Worm (Caenorhabditis elegans) whole organism, young adult: ENCODE data around the gene F59G1.4.

Experiments used
- B0035.1 ChIP-seq: sonication (generic microtip); optimal IDR thresholded peaks from 2 replicates; lab custom pipeline; 2016; ENCODE audit warnings: missing genetic modification characterization, mild to moderate bottlenecking, missing compliant biosample characterization, missing genotype, missing genetic modification reagents
- C06A6.2 ChIP-seq: fragments of 200-800 bp; sonication (Bioruptor generic); conservative IDR thresholded peaks from 2 replicates; pipeline ENCODE4 v1.3.6; 2022; ENCODE audit warnings: missing genetic modification characterization, missing compliant biosample characterization
- F37B4.10 ChIP-seq: fragments of 200-800 bp; sonication (Bioruptor generic); IDR thresholded peaks from 2 replicates; pipeline ENCODE4 v1.3.6; 2022; ENCODE audit warnings: missing genetic modification characterization, missing compliant biosample characterization
- F49E8.2 ChIP-seq: sonication (generic microtip); optimal IDR thresholded peaks from 3 replicates; lab custom pipeline; 2017; ENCODE audit warnings: missing genetic modification characterization, mild to moderate bottlenecking, missing compliant biosample characterization, antibody characterized with exemption, moderate library complexity; ENCODE audit not compliant: insufficient read depth
- F52B5.7 ChIP-seq: sonication (generic microtip); optimal IDR thresholded peaks from 2 replicates; lab custom pipeline; 2016; ENCODE audit warnings: mild to moderate bottlenecking, missing genetic modification characterization, missing compliant biosample characterization
- K11D2.4 ChIP-seq: fragments of 200-800 bp; sonication (Bioruptor generic); IDR thresholded peaks from 2 replicates; pipeline ENCODE4 v1.3.6; 2022; ENCODE audit warnings: missing genetic modification reagents, missing genetic modification characterization, missing compliant biosample characterization
- K12H6.12 ChIP-seq: fragments of 200-800 bp; sonication (Bioruptor generic); optimal IDR thresholded peaks from 2 replicates; lab custom pipeline; 2018; ENCODE audit warnings: mild to moderate bottlenecking, missing genetic modification characterization, missing compliant biosample characterization
- Y95B8A.8 ChIP-seq: fragments of 200-800 bp; sonication (Bioruptor generic); IDR thresholded peaks from 2 replicates; pipeline ENCODE4 v1.3.6; 2022; ENCODE audit warnings: missing genetic modification reagents, missing genetic modification characterization, missing compliant biosample characterization
- ZK185.1 ChIP-seq: sonication (generic microtip); optimal IDR thresholded peaks from 2 replicates; lab custom pipeline; 2016; ENCODE audit warnings: mild to moderate bottlenecking, missing genetic modification characterization, missing compliant biosample characterization; ENCODE audit not compliant: poor library complexity, severe bottlenecking
- aptf-3 ChIP-seq: fragments of 200-800 bp; sonication (Bioruptor generic); IDR thresholded peaks from 2 replicates; pipeline ENCODE4 v1.3.6; 2022; ENCODE audit warnings: missing genetic modification characterization, missing compliant biosample characterization
- athp-1 ChIP-seq: sonication (generic microtip); optimal IDR thresholded peaks from 2 replicates; lab custom pipeline; 2017; ENCODE audit warnings: mild to moderate bottlenecking, missing genetic modification characterization, missing compliant biosample characterization
- attf-3 ChIP-seq: fragments of 200-800 bp; sonication (Bioruptor generic); conservative IDR thresholded peaks from 2 replicates; pipeline ENCODE4 v1.3.6; 2022; ENCODE audit warnings: missing genetic modification reagents, missing genetic modification characterization, missing compliant biosample characterization
- cebp-1 ChIP-seq, 2 experiments: fragments of 200-800 bp in 1 of 2; sonication (Bioruptor generic) in 1 of 2; sonication (generic microtip) in 1 of 2; IDR thresholded peaks in 1 of 2; optimal IDR thresholded peaks in 1 of 2; 2 replicates each; pipeline versions ENCODE4 v1.3.6 to Lab custom; 2017 to 2022; ENCODE audit warnings: missing compliant biosample characterization in 2 of 2, missing genetic modification characterization in 2 of 2, mild to moderate bottlenecking in 1 of 2, missing genetic modification reagents in 1 of 2, moderate library complexity in 1 of 2
- cebp-2 ChIP-seq: fragments of 200-800 bp; sonication (Bioruptor generic); IDR thresholded peaks from 2 replicates; pipeline ENCODE4 v1.3.6; 2022; ENCODE audit warnings: missing genetic modification characterization, missing compliant biosample characterization
- ceh-100 ChIP-seq: fragments of 200-800 bp; sonication (Bioruptor generic); IDR thresholded peaks from 2 replicates; pipeline ENCODE4 v1.3.6; 2022; ENCODE audit warnings: missing genetic modification reagents, missing genetic modification characterization, missing compliant biosample characterization
- ceh-40 ChIP-seq: fragments of 200-800 bp; sonication (Bioruptor generic); IDR thresholded peaks from 2 replicates; pipeline ENCODE4 v1.3.6; 2022; ENCODE audit warnings: missing genetic modification characterization, missing compliant biosample characterization
- efl-1 ChIP-seq: fragments of 150-350 bp; optimal IDR thresholded peaks from 2 replicates; lab custom pipeline; 2014; ENCODE audit warnings: missing biosample characterization, missing genetic modification reagents, missing genetic modification characterization
- him-1 ChIP-seq: sonication (generic microtip); optimal IDR thresholded peaks from 2 replicates; lab custom pipeline; 2016; ENCODE audit warnings: missing genotype, missing genetic modification reagents, missing genetic modification characterization, missing compliant biosample characterization
- hlh-12 ChIP-seq: sonication (generic microtip); optimal IDR thresholded peaks from 2 replicates; lab custom pipeline; 2016; ENCODE audit warnings: missing genetic modification characterization, missing compliant biosample characterization
- hmg-1.2 ChIP-seq: fragments of 200-800 bp; sonication (Bioruptor generic); IDR thresholded peaks from 2 replicates; pipeline ENCODE4 v1.3.6; 2022; ENCODE audit warnings: missing genetic modification reagents, missing genetic modification characterization, missing compliant biosample characterization
- let-607 ChIP-seq, 2 experiments: fragments of 200-800 bp in 1 of 2; sonication (Bioruptor generic) in 1 of 2; sonication (generic microtip) in 1 of 2; optimal IDR thresholded peaks; 2 replicates each; lab custom pipeline; 2016 to 2018; ENCODE audit warnings: mild to moderate bottlenecking in 2 of 2, missing compliant biosample characterization in 2 of 2, missing genetic modification characterization in 2 of 2, moderate library complexity in 2 of 2, missing genotype in 1 of 2
- lin-35 ChIP-seq, 3 experiments: fragments of 150-350 bp in 2 of 3; sonication (generic microtip) in 1 of 3; optimal IDR thresholded peaks; 2 replicates each; lab custom pipeline; 2014 to 2018; ENCODE audit warnings: missing biosample characterization in 3 of 3, missing genetic modification characterization in 3 of 3, missing genetic modification reagents in 3 of 3
- lir-1 ChIP-seq: fragments of 200-800 bp; sonication (Bioruptor generic); conservative IDR thresholded peaks from 2 replicates; pipeline ENCODE4 v1.3.6; 2022; ENCODE audit warnings: missing genetic modification reagents, missing genetic modification characterization, missing compliant biosample characterization
- lsl-1 ChIP-seq: fragments of 200-800 bp; sonication (Bioruptor generic); optimal IDR thresholded peaks from 2 replicates; lab custom pipeline; 2018; ENCODE audit warnings: mild to moderate bottlenecking, missing genetic modification characterization, moderate library complexity, missing compliant biosample characterization
- lsy-27 ChIP-seq: sonication (generic microtip); optimal IDR thresholded peaks from 2 replicates; lab custom pipeline; 2017; ENCODE audit warnings: missing genetic modification characterization, mild to moderate bottlenecking, missing compliant biosample characterization, antibody characterized with exemption, missing genotype, borderline replicate concordance; ENCODE audit not compliant: insufficient read depth
- madf-10 ChIP-seq: sonication (generic microtip); optimal IDR thresholded peaks from 2 replicates; lab custom pipeline; 2016; ENCODE audit warnings: mild to moderate bottlenecking, missing genetic modification characterization, missing compliant biosample characterization
- madf-3 ChIP-seq: fragments of 200-800 bp; sonication (Bioruptor generic); IDR thresholded peaks from 2 replicates; pipeline ENCODE4 v1.3.6; 2022; ENCODE audit warnings: missing genetic modification reagents, missing genetic modification characterization, missing compliant biosample characterization
- madf-8 ChIP-seq: fragments of 200-800 bp; sonication (Bioruptor generic); conservative IDR thresholded peaks from 2 replicates; pipeline ENCODE4 v1.3.6; 2022; ENCODE audit warnings: missing genetic modification reagents, missing genetic modification characterization, missing compliant biosample characterization
- mel-28 ChIP-seq: sonication (generic microtip); optimal IDR thresholded peaks from 2 replicates; lab custom pipeline; 2016; ENCODE audit warnings: borderline replicate concordance, mild to moderate bottlenecking, missing genetic modification characterization, missing compliant biosample characterization
- mes-4 ChIP-seq: sonication (generic microtip); optimal IDR thresholded peaks from 2 replicates; lab custom pipeline; 2016; ENCODE audit warnings: missing genotype, missing genetic modification characterization, missing compliant biosample characterization
- rcor-1 ChIP-seq: fragments of 200-800 bp; sonication (Bioruptor generic); IDR thresholded peaks from 2 replicates; pipeline ENCODE4 v1.3.6; 2022; ENCODE audit warnings: missing genetic modification reagents, missing genetic modification characterization, missing compliant biosample characterization
- repo-1 ChIP-seq: sonication (generic microtip); optimal IDR thresholded peaks from 2 replicates; lab custom pipeline; 2017; ENCODE audit warnings: mild to moderate bottlenecking, missing genetic modification characterization, missing compliant biosample characterization
- snpc-1.3 ChIP-seq: sonication (generic microtip); optimal IDR thresholded peaks from 2 replicates; lab custom pipeline; 2017; ENCODE audit warnings: missing genetic modification characterization, mild to moderate bottlenecking, missing compliant biosample characterization, antibody characterized with exemption, moderate library complexity, missing genotype, missing genetic modification reagents; ENCODE audit not compliant: insufficient read depth
- snpc-3.4 ChIP-seq: sonication (generic microtip); optimal IDR thresholded peaks from 2 replicates; lab custom pipeline; 2017; ENCODE audit warnings: missing genetic modification characterization, mild to moderate bottlenecking, missing compliant biosample characterization, antibody characterized with exemption, moderate library complexity, missing genotype, missing genetic modification reagents
- somi-1 ChIP-seq: fragments of 200-800 bp; sonication (Bioruptor generic); optimal IDR thresholded peaks from 2 replicates; lab custom pipeline; 2018; ENCODE audit warnings: mild to moderate bottlenecking, missing genetic modification characterization, missing compliant biosample characterization
- zfh-2 ChIP-seq: fragments of 200-800 bp; sonication (Bioruptor generic); conservative IDR thresholded peaks from 2 replicates; pipeline ENCODE4 v1.3.6; 2022; ENCODE audit warnings: missing genetic modification reagents, missing genetic modification characterization, missing compliant biosample characterization
- ztf-18 ChIP-seq: sonication (generic microtip); optimal IDR thresholded peaks from 2 replicates; lab custom pipeline; 2016; ENCODE audit warnings: missing genotype, mild to moderate bottlenecking, missing genetic modification characterization, missing compliant biosample characterization
- ztf-25 ChIP-seq: fragments of 200-800 bp; sonication (Bioruptor generic); IDR thresholded peaks from 2 replicates; pipeline ENCODE4 v1.3.6; 2022; ENCODE audit warnings: missing genetic modification reagents, missing genetic modification characterization, missing compliant biosample characterization
- ztf-28 ChIP-seq: fragments of 200-800 bp; sonication (Bioruptor generic); IDR thresholded peaks from 2 replicates; pipeline ENCODE4 v1.3.6; 2022; ENCODE audit warnings: missing genetic modification reagents, missing genetic modification characterization, missing compliant biosample characterization
- ztf-6 ChIP-seq: fragments of 200-800 bp; sonication (Bioruptor generic); IDR thresholded peaks from 2 replicates; pipeline ENCODE4 v1.3.6; 2022; ENCODE audit warnings: missing genetic modification reagents, missing genetic modification characterization, missing compliant biosample characterization

F59G1.4 gene

ce11 chrII:5895870-5896269, at the start of gene F59G1.4:
Gene F59G1.4, plus strand, starts transcription at chrII:5896170.
- TF ChIP-seq madf-8 (no peak), ztf-28 (GFP tag; lab: Robert Waterston, UW) (no peak), lsl-1 (GFP tag; lab: Kevin White, UChicago) (no peak), ZK185.1 (tag; lab: Kevin White, UChicago) (no peak), cebp-2 (GFP tag; lab: Robert Waterston, UW) (no peak), him-1 (tag; lab: Kevin White, UChicago) (no peak), madf-10 (no peak), hmg-1.2 (no peak), C06A6.2 (GFP tag; lab: Robert Waterston, UW) (no peak), let-607 (tag; optimal IDR thresholded peaks at IDR 0.05; lab: Kevin White, UChicago) (no peak), ceh-100 (GFP tag; lab: Robert Waterston, UW) (no peak), ceh-40 (GFP tag; lab: Robert Waterston, UW) (no peak)

ce11 chrII:5846181-5846580, 49.8 kb upstream of the F59G1.4 start:
- TF ChIP-seq aptf-3 (no peak), attf-3 (GFP tag; lab: Robert Waterston, UW) (no peak), somi-1 (no peak), cebp-2 (GFP tag; lab: Robert Waterston, UW) (no peak)
- TF ChIP-seq, all 124 proteins: peak for 0

- no peak for TF ChIP-seq rcor-1 (GFP tag; lab: Robert Waterston, UW)
- TF ChIP-seq mel-28 (tag; lab: Kevin White, UChicago), result no peak
Observed at ce11 chrII:5852007-5852406, 44.0 kb upstream of the F59G1.4 start, which contains the start of gene H41C03.2. Gene H41C03.2, minus strand, starts transcription at chrII:5852107.

- no peak for TF ChIP-seq lsy-27
- no peak for TF ChIP-seq B0035.1 (tag; lab: Kevin White, UChicago)
- TF ChIP-seq hmg-1.2, result no peak
- TF ChIP-seq rcor-1 (GFP tag; lab: Robert Waterston, UW), result no peak
- TF ChIP-seq cebp-1 (GFP tag; IDR thresholded peaks at IDR 0.05; lab: Robert Waterston, UW), result no peak
- no peak for TF ChIP-seq cebp-1 (tag; optimal IDR thresholded peaks at IDR 0.05; lab: Kevin White, UChicago)
- no peak for TF ChIP-seq mel-28 (tag; lab: Kevin White, UChicago)
- TF ChIP-seq ztf-25 (GFP tag; lab: Robert Waterston, UW), result no peak
- TF ChIP-seq F52B5.7 (tag; lab: Kevin White, UChicago), result no peak
- TF ChIP-seq ztf-6 (GFP tag; lab: Robert Waterston, UW), result no peak
- TF ChIP-seq mes-4, result no peak
- TF ChIP-seq lir-1 (GFP tag; lab: Robert Waterston, UW), result no peak
- TF ChIP-seq efl-1 (GFP tag; lab: Kevin White, UChicago), result no peak
- no peak for TF ChIP-seq F49E8.2 (tag; lab: Kevin White, UChicago)
- TF ChIP-seq athp-1 (tag; lab: Kevin White, UChicago), result no peak
- TF ChIP-seq madf-8, result no peak
- TF ChIP-seq snpc-1.3 (tag; lab: Kevin White, UChicago), result no peak
Observed at ce11 chrII:5853261-5853660, 42.7 kb upstream of the F59G1.4 start.

- no peak for TF ChIP-seq Y95B8A.8 (GFP tag; lab: Robert Waterston, UW)
- TF ChIP-seq attf-3 (GFP tag; lab: Robert Waterston, UW), result no peak
- TF ChIP-seq repo-1 (tag; lab: Kevin White, UChicago), result no peak
- no peak for TF ChIP-seq ztf-18 (tag; lab: Kevin White, UChicago)
- no peak for TF ChIP-seq F37B4.10 (GFP tag; lab: Robert Waterston, UW)
- no peak for TF ChIP-seq madf-3
- TF ChIP-seq hlh-12, result no peak
- no peak for TF ChIP-seq lin-35 (GFP tag; optimal IDR thresholded peaks at IDR 0.05; lab: Kevin White, UChicago)
- no peak for TF ChIP-seq K11D2.4
- no peak for TF ChIP-seq madf-10
- TF ChIP-seq zfh-2 (GFP tag; lab: Robert Waterston, UW), result no peak
- TF ChIP-seq K12H6.12 (tag; lab: Kevin White, UChicago), result no peak
- TF ChIP-seq B0035.1 (tag; lab: Kevin White, UChicago), result no peak
- TF ChIP-seq snpc-3.4 (tag; lab: Kevin White, UChicago), result no peak
- TF ChIP-seq, all 124 proteins: peak for 0
Observed at ce11 chrII:5854122-5854521, 41.8 kb upstream of the F59G1.4 start, which contains the start of gene H41C03.1. Gene H41C03.1, plus strand, starts transcription at chrII:5854422.
